Fruit fly (Drosophila melanogaster): ENCODE measurements around the gene trh.

trh gene

DNA sequence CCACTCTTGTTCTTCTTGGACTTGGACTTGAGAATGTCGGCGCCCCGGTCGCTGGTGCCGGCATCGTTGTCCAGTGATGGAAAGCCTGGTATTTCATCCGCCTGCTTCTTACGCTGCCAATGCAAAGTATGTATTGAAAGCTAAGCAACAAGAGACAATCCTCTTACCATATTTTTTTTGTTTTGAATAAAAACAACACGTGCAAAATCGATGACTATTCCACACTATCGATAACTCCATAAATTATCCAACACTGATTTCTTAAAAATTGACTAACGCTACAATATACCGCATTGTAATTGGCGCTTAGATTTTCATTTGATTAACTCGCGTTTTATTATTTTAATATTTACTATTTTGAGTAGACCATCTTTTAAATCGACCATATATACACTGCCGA, 67.9 kb downstream of the trh start, which contains the start of gene CG32344 (continued):
- TF ChIP-seq Hr78 (GFP tag; optimal IDR thresholded peaks at IDR 0.05) (no peak), inv (GFP tag; IDR thresholded peaks at IDR 0.05; ENCODE audit: partially characterized antibody) (peak; percentile 51), Mes4 (GFP tag; optimal IDR thresholded peaks at IDR 0.05) (no peak), CG15514 (GFP tag; optimal IDR thresholded peaks at IDR 0.05) (peak; percentile 17), shn (GFP tag; optimal IDR thresholded peaks at IDR 0.05) (no peak), CG43689 (GFP tag; IDR thresholded peaks at IDR 0.05) (no peak), Tbp (GFP tag; optimal IDR thresholded peaks at IDR 0.05) (peak; percentile 26), CG6854 (GFP tag; optimal IDR thresholded peaks at IDR 0.05) (no peak), sc (optimal IDR thresholded peaks at IDR 0.05) (no peak), sc (GFP tag; optimal IDR thresholded peaks at IDR 0.05) (no peak), CG32532 (GFP tag; IDR thresholded peaks at IDR 0.05) (no peak), CG14667 (GFP tag; IDR thresholded peaks at IDR 0.05) (no peak), CG14441 (GFP tag; IDR thresholded peaks at IDR 0.05) (no peak), NC2β (GFP tag; optimal IDR thresholded peaks at IDR 0.05) (no peak), Gug (GFP tag; IDR thresholded peaks at IDR 0.05) (no peak), CG12942 (GFP tag; optimal IDR thresholded peaks at IDR 0.05) (no peak), ci (GFP tag; IDR thresholded peaks at IDR 0.05) (no peak), Ets97D (GFP tag; optimal IDR thresholded peaks at IDR 0.05) (peak; percentile 42), tup (GFP tag; optimal IDR thresholded peaks at IDR 0.05) (no peak), jumu (GFP tag; optimal IDR thresholded peaks at IDR 0.05) (no peak), unc-4 (GFP tag; IDR thresholded peaks at IDR 0.05; ENCODE audit: partially characterized antibody) (peak; percentile 81), org-1 (GFP tag; optimal IDR thresholded peaks at IDR 0.05) (no peak), mld (GFP tag; IDR thresholded peaks at IDR 0.05; ENCODE audit: partially characterized antibody) (peak; percentile 50; the same call in 1 of the 3 replicates), CG14014 (GFP tag; IDR thresholded peaks at IDR 0.05) (no peak), CG11247 (GFP tag; IDR thresholded peaks at IDR 0.05) (no peak), hbn (GFP tag; IDR thresholded peaks at IDR 0.05; ENCODE audit: partially characterized antibody) (peak; percentile 74; the same call in 1 of the 2 replicates), scrt (GFP tag; optimal IDR thresholded peaks at IDR 0.05) (no peak), CG8765 (GFP tag; IDR thresholded peaks at IDR 0.05) (no peak), nerfin-1 (tag; optimal IDR thresholded peaks at IDR 0.05) (no peak), CG13296 (GFP tag; optimal IDR thresholded peaks at IDR 0.05) (no peak), CG18011 (GFP tag; optimal IDR thresholded peaks at IDR 0.05) (no peak), CG2199 (GFP tag; IDR thresholded peaks at IDR 0.05) (0 out of 3 replicates have a peak, but pooled peaks have one; percentile 39), nmo (GFP tag; optimal IDR thresholded peaks at IDR 0.05) (peak; percentile 16), CG6689 (GFP tag; IDR thresholded peaks at IDR 0.05) (no peak), CG17359 (tag; optimal IDR thresholded peaks at IDR 0.05) (no peak), oc (tag; optimal IDR thresholded peaks at IDR 0.05) (no peak), Gsc (GFP tag; IDR thresholded peaks at IDR 0.05) (no peak), CG1832 (GFP tag; optimal IDR thresholded peaks at IDR 0.05) (no peak), CG18476 (GFP tag; optimal IDR thresholded peaks at IDR 0.05) (no peak), Ets65A (GFP tag) (peak; percentile 56), Kr (GFP tag; optimal IDR thresholded peaks at IDR 0.05) (no peak), Spps (tag; optimal IDR thresholded peaks at IDR 0.05) (no peak), CG8359 (GFP tag; optimal IDR thresholded peaks at IDR 0.05; ENCODE audit: borderline replicate concordance) (no peak), CG11093 (GFP tag; IDR thresholded peaks at IDR 0.05) (no peak), seq (GFP tag; IDR thresholded peaks at IDR 0.05) (no peak), crp (GFP tag; optimal IDR thresholded peaks at IDR 0.05) (no peak), grn (GFP tag; optimal IDR thresholded peaks at IDR 0.05) (peak; percentile 40), Atf3 (GFP tag; optimal IDR thresholded peaks at IDR 0.05) (no peak), sob (GFP tag; IDR thresholded peaks at IDR 0.05) (no peak), CG8944 (GFP tag; optimal IDR thresholded peaks at IDR 0.05) (no peak), Xbp1 (GFP tag; optimal IDR thresholded peaks at IDR 0.05) (no peak), ac (GFP tag; optimal IDR thresholded peaks at IDR 0.05) (no peak)
